Worm (Caenorhabditis elegans): Measurements from ENCODE around the gene srbc-26.

DNA sequence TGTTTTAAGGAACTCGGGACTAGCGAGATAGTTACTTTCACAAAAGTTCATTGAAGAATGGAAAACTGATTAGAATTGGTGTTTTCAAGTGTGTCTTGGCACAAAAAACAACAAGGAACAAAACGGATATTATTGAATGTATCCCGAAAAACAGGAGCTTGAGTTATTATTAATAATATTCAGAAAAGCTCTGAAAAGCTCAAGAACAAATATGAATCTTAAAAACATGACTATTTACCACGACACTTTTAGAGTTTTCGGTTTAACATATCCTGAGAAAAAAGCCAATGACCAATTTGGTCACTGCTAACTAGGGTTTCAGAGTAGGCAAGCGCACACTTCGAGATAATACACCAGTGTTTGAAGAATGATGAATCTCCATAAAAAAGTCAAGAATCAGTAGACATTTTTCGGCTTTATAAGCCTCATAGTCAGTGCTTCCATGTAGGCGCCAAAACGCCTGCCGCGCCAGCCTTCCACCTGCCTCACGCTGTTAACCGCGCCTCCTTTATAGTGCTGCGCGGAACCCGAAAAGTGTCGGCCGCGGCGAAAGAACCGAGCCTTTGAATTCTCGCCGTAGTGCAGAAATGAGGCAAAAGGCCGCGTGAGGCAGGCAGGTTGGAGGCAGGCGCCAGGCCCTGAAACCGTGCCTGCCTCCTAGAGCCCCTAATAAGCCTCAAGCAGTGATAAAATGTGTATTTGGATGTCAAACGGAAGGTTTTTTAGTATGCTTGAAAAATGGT lies 40.5 kb downstream of the srbc-26 start, which contains the start of gene srh-236:
- no peak for TF ChIP-seq fos-1 (tag; optimal IDR thresholded peaks at IDR 0.05)
- TF ChIP-seq nhr-28 (tag; optimal IDR thresholded peaks at IDR 0.05): no peak

Data from whole organism, L4 larva.